Worm (Caenorhabditis elegans) whole organism, late embryonic: ENCODE results near the gene D2045.7.

Experiments used
- C38D4.7 ChIP-seq: fragments of 200-800 bp; sonication (Bioruptor generic); optimal IDR thresholded peaks from 2 replicates; lab custom pipeline; 2018; ENCODE audit warnings: mild to moderate bottlenecking, missing genetic modification characterization, moderate library complexity, missing compliant biosample characterization
- F13H6.1 ChIP-seq: sonication (generic microtip); optimal IDR thresholded peaks from 2 replicates; lab custom pipeline; 2016; ENCODE audit warnings: missing genetic modification characterization, missing compliant biosample characterization
- K02D7.2 ChIP-seq: sonication (generic microtip); optimal IDR thresholded peaks from 2 replicates; lab custom pipeline; 2017; ENCODE audit warnings: mild to moderate bottlenecking, missing genetic modification characterization, missing compliant biosample characterization
- T23F11.4 ChIP-seq: fragments of 200-800 bp; sonication (Bioruptor generic); optimal IDR thresholded peaks from 2 replicates; lab custom pipeline; 2018; ENCODE audit warnings: mild to moderate bottlenecking, missing genetic modification characterization, missing compliant biosample characterization
- Y22D7AL.16 ChIP-seq: sonication (generic microtip); optimal IDR thresholded peaks from 2 replicates; lab custom pipeline; 2016; ENCODE audit warnings: missing genetic modification characterization, missing compliant biosample characterization
- ahr-1 ChIP-seq: sonication (generic microtip); optimal IDR thresholded peaks from 2 replicates; lab custom pipeline; 2016; ENCODE audit warnings: missing genetic modification characterization, missing compliant biosample characterization
- ceh-14 ChIP-seq: sonication (generic microtip); optimal IDR thresholded peaks from 2 replicates; lab custom pipeline; 2016; ENCODE audit warnings: missing genotype, missing genetic modification characterization, missing compliant biosample characterization
- ceh-2 ChIP-seq: sonication (generic microtip); optimal IDR thresholded peaks from 2 replicates; lab custom pipeline; 2016; ENCODE audit warnings: missing genotype, missing genetic modification characterization, missing compliant biosample characterization
- ceh-22 ChIP-seq: sonication (generic microtip); optimal IDR thresholded peaks from 2 replicates; lab custom pipeline; 2017; ENCODE audit warnings: missing biosample characterization, missing genetic modification characterization
- ceh-24 ChIP-seq: sonication (generic microtip); optimal IDR thresholded peaks from 2 replicates; lab custom pipeline; 2016; ENCODE audit warnings: mild to moderate bottlenecking, missing genetic modification characterization, missing compliant biosample characterization
- ceh-30 ChIP-seq: fragments of 150-350 bp; optimal IDR thresholded peaks from 2 replicates; lab custom pipeline; 2014; ENCODE audit warnings: missing biosample characterization, missing genetic modification characterization
- ceh-31 ChIP-seq: sonication (generic microtip); optimal IDR thresholded peaks from 2 replicates; lab custom pipeline; 2016; ENCODE audit warnings: missing genetic modification characterization, missing compliant biosample characterization
- ceh-34 ChIP-seq: sonication (generic microtip); optimal IDR thresholded peaks from 2 replicates; lab custom pipeline; 2016; ENCODE audit warnings: mild to moderate bottlenecking, missing genetic modification characterization, missing compliant biosample characterization
- ceh-45 ChIP-seq: fragments of 200-800 bp; sonication (Bioruptor generic); IDR thresholded peaks from 2 replicates; pipeline ENCODE4 v1.3.6; 2022; ENCODE audit warnings: missing genetic modification reagents, missing genetic modification characterization, missing compliant biosample characterization
- ceh-9 ChIP-seq: sonication (generic microtip); optimal IDR thresholded peaks from 2 replicates; lab custom pipeline; 2016; ENCODE audit warnings: mild to moderate bottlenecking, missing genetic modification characterization, inconsistent platforms, missing compliant biosample characterization
- che-1 ChIP-seq: sonication (generic microtip); optimal IDR thresholded peaks from 2 replicates; lab custom pipeline; 2016; ENCODE audit warnings: mild to moderate bottlenecking, missing genetic modification characterization, missing compliant biosample characterization
- dmd-4 ChIP-seq: sonication (generic microtip); optimal IDR thresholded peaks from 2 replicates; lab custom pipeline; 2016; ENCODE audit warnings: borderline replicate concordance, missing genetic modification characterization, missing compliant biosample characterization
- dve-1 ChIP-seq: sonication (generic microtip); optimal IDR thresholded peaks from 2 replicates; lab custom pipeline; 2017; ENCODE audit warnings: antibody characterized with exemption, mild to moderate bottlenecking, missing genetic modification characterization, missing compliant biosample characterization
- ets-4 ChIP-seq: sonication (generic microtip); optimal IDR thresholded peaks from 2 replicates; lab custom pipeline; 2016; ENCODE audit warnings: missing genetic modification characterization, missing compliant biosample characterization
- eyg-1 ChIP-seq: sonication (generic microtip); optimal IDR thresholded peaks from 2 replicates; lab custom pipeline; 2016; ENCODE audit warnings: missing genotype, missing genetic modification characterization, missing compliant biosample characterization
- fax-1 ChIP-seq: sonication (generic microtip); optimal IDR thresholded peaks from 2 replicates; lab custom pipeline; 2016; ENCODE audit warnings: missing genotype, missing genetic modification characterization, missing compliant biosample characterization
- fkh-10 ChIP-seq: fragments of 150-350 bp; optimal IDR thresholded peaks from 2 replicates; lab custom pipeline; 2014; ENCODE audit warnings: missing biosample characterization, missing genetic modification reagents, missing genetic modification characterization
- fkh-6 ChIP-seq: sonication (generic microtip); optimal IDR thresholded peaks from 2 replicates; lab custom pipeline; 2016; ENCODE audit warnings: missing genetic modification characterization, missing compliant biosample characterization
- hlh-15 ChIP-seq: sonication (generic microtip); optimal IDR thresholded peaks from 2 replicates; lab custom pipeline; 2016; ENCODE audit warnings: missing genetic modification characterization, missing compliant biosample characterization
- hlh-6 ChIP-seq: sonication (generic microtip); optimal IDR thresholded peaks from 2 replicates; lab custom pipeline; 2016; ENCODE audit warnings: missing genotype, missing genetic modification characterization, missing compliant biosample characterization
- hlh-8 ChIP-seq: sonication (generic microtip); optimal IDR thresholded peaks from 2 replicates; lab custom pipeline; 2016; ENCODE audit warnings: missing genotype, missing genetic modification characterization, missing compliant biosample characterization
- madf-2 ChIP-seq: sonication (generic microtip); optimal IDR thresholded peaks from 2 replicates; lab custom pipeline; 2017; ENCODE audit warnings: missing genetic modification characterization, missing compliant biosample characterization
- nhr-11 ChIP-seq: fragments of 150-350 bp; optimal IDR thresholded peaks from 2 replicates; lab custom pipeline; 2014; ENCODE audit warnings: missing biosample characterization, missing genetic modification characterization
- nhr-232 ChIP-seq: sonication (generic microtip); optimal IDR thresholded peaks from 2 replicates; lab custom pipeline; 2016; ENCODE audit warnings: missing genetic modification characterization, missing compliant biosample characterization
- npax-4 ChIP-seq: sonication (generic microtip); optimal IDR thresholded peaks from 2 replicates; lab custom pipeline; 2016; ENCODE audit warnings: missing genetic modification characterization, missing compliant biosample characterization
- pat-9 ChIP-seq: fragments of 200-800 bp; sonication (Bioruptor generic); optimal IDR thresholded peaks from 2 replicates; lab custom pipeline; 2018; ENCODE audit warnings: mild to moderate bottlenecking, missing genetic modification characterization, moderate library complexity, missing compliant biosample characterization
- pax-1 ChIP-seq: fragments of 150-350 bp; optimal IDR thresholded peaks from 2 replicates; lab custom pipeline; 2014; ENCODE audit warnings: missing biosample characterization, missing genetic modification characterization
- pha-4 ChIP-seq: fragments of 150-350 bp; optimal IDR thresholded peaks from 2 replicates; lab custom pipeline; 2018; ENCODE audit warnings: missing biosample characterization, missing genetic modification reagents, missing genetic modification characterization
- pqm-1 ChIP-seq: sonication (generic microtip); optimal IDR thresholded peaks from 2 replicates; lab custom pipeline; 2016; ENCODE audit warnings: missing genetic modification characterization, missing compliant biosample characterization
- ref-2 ChIP-seq: sonication (generic microtip); optimal IDR thresholded peaks from 2 replicates; lab custom pipeline; 2016; ENCODE audit warnings: missing genetic modification characterization, missing compliant biosample characterization
- rnt-1 ChIP-seq: sonication (generic microtip); optimal IDR thresholded peaks from 2 replicates; lab custom pipeline; 2016; ENCODE audit warnings: missing genetic modification characterization, missing compliant biosample characterization
- sox-2 ChIP-seq: fragments of 200-800 bp; sonication (Bioruptor generic); IDR thresholded peaks from 2 replicates; pipeline ENCODE4 v1.3.6; 2022; ENCODE audit warnings: missing genetic modification reagents, missing genetic modification characterization, missing compliant biosample characterization
- sox-4 ChIP-seq: sonication (generic microtip); optimal IDR thresholded peaks from 2 replicates; lab custom pipeline; 2017; ENCODE audit warnings: mild to moderate bottlenecking, missing genetic modification characterization, inconsistent platforms, missing compliant biosample characterization
- tbx-7 ChIP-seq: sonication (generic microtip); optimal IDR thresholded peaks from 2 replicates; lab custom pipeline; 2016; ENCODE audit warnings: missing genotype, missing genetic modification characterization, missing compliant biosample characterization
- ttx-3 ChIP-seq: sonication (generic microtip); optimal IDR thresholded peaks from 2 replicates; lab custom pipeline; 2016; ENCODE audit warnings: missing genetic modification reagents, missing genetic modification characterization, missing compliant biosample characterization
- unc-42 ChIP-seq: sonication (generic microtip); optimal IDR thresholded peaks from 2 replicates; lab custom pipeline; 2016; ENCODE audit warnings: missing genotype, missing genetic modification characterization, missing compliant biosample characterization
- unc-55 ChIP-seq: sonication (generic microtip); optimal IDR thresholded peaks from 2 replicates; lab custom pipeline; 2017; ENCODE audit warnings: missing biosample characterization, missing genetic modification reagents, missing genetic modification characterization
- unc-86 ChIP-seq: sonication (generic microtip); optimal IDR thresholded peaks from 2 replicates; lab custom pipeline; 2016; ENCODE audit warnings: missing genetic modification characterization, missing compliant biosample characterization
- ztf-16 ChIP-seq: sonication (generic microtip); optimal IDR thresholded peaks from 2 replicates; lab custom pipeline; 2017; ENCODE audit warnings: missing genetic modification characterization, missing compliant biosample characterization

D2045.7 gene

ce11 chrIII:10442355-10443140, 36.7 kb upstream of the D2045.7 start, which contains the start of the genes H04D03.2 and ecps-2:
H04D03.2 (minus strand) TSS chrIII:10442405.
ecps-2 (plus strand) TSS chrIII:10443090.
- no peak for TF ChIP-seq ceh-30
- TF ChIP-seq F13H6.1 (tag; lab: Kevin White, UChicago), result no peak
- no peak for TF ChIP-seq ahr-1 (tag; lab: Kevin White, UChicago)
- no peak for TF ChIP-seq ceh-14
- no peak for TF ChIP-seq ceh-24
- TF ChIP-seq rnt-1 (tag; lab: Kevin White, UChicago), result no peak
- no peak for TF ChIP-seq Y22D7AL.16
- TF ChIP-seq T23F11.4 (GFP tag; lab: Kevin White, UChicago), result no peak
- TF ChIP-seq unc-86 (tag; lab: Kevin White, UChicago), result no peak
- TF ChIP-seq hlh-8, result no peak
- TF ChIP-seq ceh-2 (tag; lab: Kevin White, UChicago), result no peak
- no peak for TF ChIP-seq ceh-9
- TF ChIP-seq ets-4, result no peak
- TF ChIP-seq pax-1 (tag; lab: Kevin White, UChicago), result no peak
- no peak for TF ChIP-seq ceh-34 (tag; lab: Kevin White, UChicago)
- TF ChIP-seq pqm-1 (tag; lab: Kevin White, UChicago), result no peak

- TF ChIP-seq unc-86 (tag; lab: Kevin White, UChicago), result no peak
- no peak for TF ChIP-seq ceh-45 (GFP tag; lab: Robert Waterston, UW)
- no peak for TF ChIP-seq ref-2 (tag; lab: Kevin White, UChicago)
- TF ChIP-seq hlh-6 (tag; lab: Kevin White, UChicago), result no peak
- TF ChIP-seq npax-4, result no peak
- no peak for TF ChIP-seq fkh-10 (GFP tag; lab: Kevin White, UChicago)
- no peak for TF ChIP-seq ceh-31 (tag; lab: Kevin White, UChicago)
- TF ChIP-seq madf-2 (tag; lab: Kevin White, UChicago), result no peak
- TF ChIP-seq nhr-11, result no peak
- TF ChIP-seq che-1, result no peak
- TF ChIP-seq pax-1 (tag; lab: Kevin White, UChicago), result no peak
- no peak for TF ChIP-seq tbx-7 (tag; lab: Kevin White, UChicago)
- TF ChIP-seq pat-9 (tag; lab: Kevin White, UChicago), result no peak
- no peak for TF ChIP-seq eyg-1 (tag; lab: Kevin White, UChicago)
- no peak for TF ChIP-seq C38D4.7
- TF ChIP-seq sox-2 (GFP tag; lab: Robert Waterston, UW), result no peak
- no peak for TF ChIP-seq unc-42 (tag; lab: Kevin White, UChicago)
- TF ChIP-seq pqm-1 (tag; lab: Kevin White, UChicago), result no peak
- no peak for TF ChIP-seq ttx-3
- no peak for TF ChIP-seq K02D7.2 (tag; lab: Kevin White, UChicago)
- TF ChIP-seq, all 69 proteins: peak for 0
Measured at ce11 chrIII:10446730-10447129, 32.5 kb upstream of the D2045.7 start, which contains the start of gene H04D03.7. H04D03.7 (minus strand) TSS chrIII:10446830.

DNA sequence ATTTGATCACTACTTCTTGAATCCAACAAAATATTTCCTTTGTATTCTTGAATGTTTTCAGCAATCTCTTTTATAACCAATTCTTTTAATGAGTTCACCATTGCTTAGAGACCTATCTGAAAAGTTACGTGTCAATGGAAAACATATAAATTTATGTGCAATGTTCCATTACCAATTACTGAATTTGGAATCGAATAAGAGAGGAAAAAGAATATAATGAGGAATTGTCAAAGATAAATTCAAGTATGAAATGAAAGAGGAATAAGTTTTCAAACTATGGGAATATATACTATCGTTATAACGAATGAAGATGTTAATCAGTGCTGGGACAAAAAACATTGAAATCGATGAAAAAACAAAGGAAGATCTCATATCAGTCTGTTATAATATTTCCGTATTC, 28.3 kb upstream of the D2045.7 start, which contains the start of gene H04D03.4:
TSS of gene H04D03.4 (minus strand) at position 101 of the 400 bp plus-strand sequence.
- TF ChIP-seq dmd-4 (tag; lab: Kevin White, UChicago), result no peak
- TF ChIP-seq ceh-2 (tag; lab: Kevin White, UChicago), result no peak

ce11 chrIII:10460427-10461163, 18.7 kb upstream of the D2045.7 start, which contains the start of gene ecps-1:
ecps-1 (minus strand) TSS chrIII:10460551.
- peak; percentile 21 for TF ChIP-seq hlh-15
- TF ChIP-seq ceh-2 (tag; lab: Kevin White, UChicago), result peak; percentile 87
- TF ChIP-seq ztf-16 (tag; lab: Kevin White, UChicago), result peak; percentile 42
- peak; percentile 15 for TF ChIP-seq unc-55 (GFP tag; lab: Kevin White, UChicago)
- TF ChIP-seq unc-86 (tag; lab: Kevin White, UChicago), result peak; percentile 56
- no peak for TF ChIP-seq nhr-11
- TF ChIP-seq nhr-232, result no peak
- peak; percentile 88 for TF ChIP-seq fax-1 (tag; lab: Kevin White, UChicago)
- peak; percentile 23 for TF ChIP-seq dve-1 (tag; lab: Kevin White, UChicago)
- peak; percentile 93 for TF ChIP-seq ref-2 (tag; lab: Kevin White, UChicago)
- TF ChIP-seq ceh-30, result peak; percentile 21
- TF ChIP-seq ceh-22, result no peak
- peak; percentile 39 for TF ChIP-seq fkh-6
- TF ChIP-seq sox-4 (tag; lab: Kevin White, UChicago), result no peak
- peak; percentile 70 for TF ChIP-seq unc-42 (tag; lab: Kevin White, UChicago)
- peak; percentile 79 for TF ChIP-seq ceh-34 (tag; lab: Kevin White, UChicago)
- no peak for TF ChIP-seq Y22D7AL.16
- no peak for TF ChIP-seq pha-4 (tag; lab: Kevin White, UChicago)
- TF ChIP-seq ceh-24, result no peak
- peak; percentile 78 for TF ChIP-seq ceh-14
